Worm (Caenorhabditis elegans) whole organism, L1 larva: ENCODE results near the gene irld-39.

Experiments
- aly-2 ChIP-seq: fragments of 150-350 bp; optimal IDR thresholded peaks from 2 replicates; lab custom pipeline; 2014; ENCODE audit warnings: missing biosample characterization, missing genetic modification characterization
- ceh-82 ChIP-seq, 3 experiments: fragments of 150-350 bp in 1 of 3; sonication (generic microtip) in 2 of 3; optimal IDR thresholded peaks; 2 replicates each; lab custom pipeline; 2014 to 2017; ENCODE audit warnings: missing biosample characterization in 3 of 3, missing genetic modification characterization in 3 of 3
- egl-27 ChIP-seq, 2 experiments: fragments of 150-350 bp in 1 of 2; sonication (generic microtip); optimal IDR thresholded peaks; 3 replicates each; lab custom pipeline; 2017 to 2018; ENCODE audit warnings: missing biosample characterization in 2 of 2, missing genetic modification characterization in 2 of 2, missing genetic modification reagents in 2 of 2
- isw-1 ChIP-seq: fragments of 200-800 bp; sonication (Bioruptor generic); IDR thresholded peaks from 2 replicates; pipeline ENCODE4 v1.3.6; 2022; ENCODE audit warnings: missing genetic modification characterization, missing compliant biosample characterization
- lin-39 ChIP-seq: fragments of 150-350 bp; optimal IDR thresholded peaks from 2 replicates; lab custom pipeline; 2014; ENCODE audit warnings: missing biosample characterization, missing genetic modification reagents, missing genetic modification characterization
- nhr-28 ChIP-seq: fragments of 150-350 bp; optimal IDR thresholded peaks from 2 replicates; lab custom pipeline; 2014; ENCODE audit warnings: missing biosample characterization, missing genetic modification characterization
- nhr-47 ChIP-seq: sonication (generic microtip); optimal IDR thresholded peaks from 2 replicates; lab custom pipeline; 2016; ENCODE audit warnings: mild to moderate bottlenecking, missing genetic modification characterization, moderate library complexity, missing compliant biosample characterization
- nhr-76 ChIP-seq: sonication (generic microtip); optimal IDR thresholded peaks from 2 replicates; lab custom pipeline; 2017; ENCODE audit warnings: missing biosample characterization, missing genetic modification characterization
- snpc-4 ChIP-seq: fragments of 150-350 bp; optimal IDR thresholded peaks from 2 replicates; lab custom pipeline; 2014; ENCODE audit warnings: missing biosample characterization, missing genetic modification characterization
- unc-86 ChIP-seq: sonication (generic microtip); optimal IDR thresholded peaks from 2 replicates; lab custom pipeline; 2016; ENCODE audit warnings: missing genetic modification characterization, missing compliant biosample characterization

ce11 chrIV:16280614-16281013, 47.7 kb downstream of the irld-39 start, which contains the start of gene clec-191:
- TF ChIP-seq nhr-28 (tag; lab: Kevin White, UChicago) (no peak), isw-1 (no peak), ceh-82 (tag; optimal IDR thresholded peaks at IDR 0.05; lab: Kevin White, UChicago) (no peak), nhr-47 (tag; lab: Kevin White, UChicago) (no peak), snpc-4 (no peak), unc-86 (no peak), nhr-76 (tag; lab: Kevin White, UChicago) (no peak), lin-39 (tag; lab: Kevin White, UChicago) (no peak), aly-2 (no peak), egl-27 (tag; optimal IDR thresholded peaks at IDR 0.05; lab: Kevin White, UChicago) (no peak)
